Worm (Caenorhabditis elegans) whole organism, L3 larva: ENCODE measurements around the gene srz-13.

Experiments used
- ZK546.5 ChIP-seq: sonication (generic microtip); optimal IDR thresholded peaks from 2 replicates; lab custom pipeline; 2017; ENCODE audit warnings: missing biosample characterization, missing genetic modification characterization
- aly-2 ChIP-seq: fragments of 150-350 bp; optimal IDR thresholded peaks from 2 replicates; lab custom pipeline; 2014; ENCODE audit warnings: missing biosample characterization, missing genetic modification characterization
- ama-1 ChIP-seq: fragments of 150-350 bp; optimal IDR thresholded peaks from 2 replicates; lab custom pipeline; 2018
- ceh-16 ChIP-seq: sonication (generic microtip); optimal IDR thresholded peaks from 2 replicates; lab custom pipeline; 2017; ENCODE audit warnings: missing biosample characterization, missing genetic modification characterization
- ceh-28 ChIP-seq: fragments of 150-350 bp; optimal IDR thresholded peaks from 2 replicates; lab custom pipeline; 2014; ENCODE audit warnings: missing biosample characterization, missing genetic modification reagents, missing genetic modification characterization
- egl-27 ChIP-seq: sonication (generic microtip); optimal IDR thresholded peaks from 4 replicates; lab custom pipeline; 2017; ENCODE audit warnings: missing biosample characterization, missing genetic modification reagents, missing genetic modification characterization
- egl-5 ChIP-seq: fragments of 150-350 bp; optimal IDR thresholded peaks from 2 replicates; lab custom pipeline; 2017; ENCODE audit warnings: missing biosample characterization, missing genetic modification reagents, missing genetic modification characterization, inconsistent platforms
- elt-1 ChIP-seq: fragments of 150-350 bp; optimal IDR thresholded peaks from 2 replicates; lab custom pipeline; 2014; ENCODE audit warnings: missing biosample characterization, missing genetic modification characterization
- elt-2 ChIP-seq: sonication (generic microtip); optimal IDR thresholded peaks from 2 replicates; lab custom pipeline; 2016; ENCODE audit warnings: missing genetic modification reagents, mild to moderate bottlenecking, missing genetic modification characterization, missing compliant biosample characterization
- elt-3 ChIP-seq, 3 experiments: fragments of 150-350 bp in 1 of 3; sonication (generic microtip) in 2 of 3; optimal IDR thresholded peaks; 2 replicates in 2 of 3; 4 replicates in 1 of 3; lab custom pipeline; 2014 to 2017; ENCODE audit warnings: missing biosample characterization in 3 of 3, missing genetic modification characterization in 3 of 3
- eor-1 ChIP-seq, 2 experiments: fragments of 150-350 bp; optimal IDR thresholded peaks; 2 replicates each; lab custom pipeline; 2014 to 2018; ENCODE audit warnings: missing biosample characterization in 2 of 2, missing genetic modification characterization in 2 of 2
- fkh-2 ChIP-seq: fragments of 150-350 bp; optimal IDR thresholded peaks from 2 replicates; lab custom pipeline; 2014; ENCODE audit warnings: missing biosample characterization, missing genetic modification reagents, missing genetic modification characterization
- fos-1 ChIP-seq: fragments of 150-350 bp; optimal IDR thresholded peaks from 2 replicates; lab custom pipeline; 2014; ENCODE audit warnings: missing biosample characterization, missing genetic modification characterization
- hmg-11 ChIP-seq: sonication (generic microtip); optimal IDR thresholded peaks from 2 replicates; lab custom pipeline; 2016; ENCODE audit warnings: missing genetic modification characterization, missing compliant biosample characterization
- jun-1 ChIP-seq: fragments of 150-350 bp; optimal IDR thresholded peaks from 2 replicates; lab custom pipeline; 2014; ENCODE audit warnings: missing biosample characterization, missing genetic modification reagents, missing genetic modification characterization
- lin-15B ChIP-seq: fragments of 150-350 bp; optimal IDR thresholded peaks from 2 replicates; lab custom pipeline; 2014; ENCODE audit warnings: missing biosample characterization, missing genetic modification characterization
- lsy-12 ChIP-seq: sonication (generic microtip); optimal IDR thresholded peaks from 2 replicates; lab custom pipeline; 2016; ENCODE audit warnings: mild to moderate bottlenecking, missing genetic modification characterization, missing compliant biosample characterization
- mdl-1 ChIP-seq: fragments of 150-350 bp; optimal IDR thresholded peaks from 2 replicates; lab custom pipeline; 2014; ENCODE audit warnings: missing biosample characterization, missing genetic modification characterization
- mml-1 ChIP-seq: fragments of 150-350 bp; sonication (generic microtip); optimal IDR thresholded peaks from 3 replicates; lab custom pipeline; 2014; ENCODE audit warnings: missing biosample characterization, missing genetic modification characterization
- nfya-1 ChIP-seq: sonication (generic microtip); optimal IDR thresholded peaks from 2 replicates; lab custom pipeline; 2017; ENCODE audit warnings: missing genetic modification characterization, mild to moderate bottlenecking, missing compliant biosample characterization, antibody characterized with exemption, moderate library complexity; ENCODE audit not compliant: insufficient read depth
- nhr-11 ChIP-seq: fragments of 150-350 bp; optimal IDR thresholded peaks from 2 replicates; lab custom pipeline; 2014; ENCODE audit warnings: missing biosample characterization, missing genetic modification characterization
- nhr-12 ChIP-seq: fragments of 150-350 bp; optimal IDR thresholded peaks from 2 replicates; lab custom pipeline; 2014; ENCODE audit warnings: missing biosample characterization, missing genetic modification characterization
- nhr-237 ChIP-seq: fragments of 150-350 bp; optimal IDR thresholded peaks from 2 replicates; lab custom pipeline; 2014; ENCODE audit warnings: missing biosample characterization, missing genetic modification characterization
- nhr-25 ChIP-seq: sonication (generic microtip); optimal IDR thresholded peaks from 2 replicates; lab custom pipeline; 2017; ENCODE audit warnings: missing biosample characterization, missing genetic modification characterization
- nhr-28 ChIP-seq: fragments of 150-350 bp; optimal IDR thresholded peaks from 2 replicates; lab custom pipeline; 2014; ENCODE audit warnings: missing biosample characterization, missing genetic modification characterization
- nhr-67 ChIP-seq: fragments of 150-350 bp; optimal IDR thresholded peaks from 2 replicates; lab custom pipeline; 2014; ENCODE audit warnings: missing biosample characterization, missing genetic modification characterization
- nhr-76 ChIP-seq: fragments of 150-350 bp; sonication (generic microtip); optimal IDR thresholded peaks from 5 replicates; lab custom pipeline; 2014; ENCODE audit warnings: missing biosample characterization, missing genetic modification characterization
- nhr-77 ChIP-seq: fragments of 150-350 bp; optimal IDR thresholded peaks from 2 replicates; lab custom pipeline; 2014; ENCODE audit warnings: missing biosample characterization, missing genetic modification characterization
- pha-4 ChIP-seq: fragments of 150-350 bp; optimal IDR thresholded peaks from 2 replicates; lab custom pipeline; 2014; ENCODE audit warnings: missing biosample characterization, missing genetic modification reagents, missing genetic modification characterization
- pqm-1 ChIP-seq: fragments of 150-350 bp; optimal IDR thresholded peaks from 2 replicates; lab custom pipeline; 2017; ENCODE audit warnings: missing biosample characterization, missing genetic modification characterization, inconsistent platforms
- sea-2 ChIP-seq: fragments of 150-350 bp; sonication (generic microtip); optimal IDR thresholded peaks from 4 replicates; lab custom pipeline; 2014; ENCODE audit warnings: missing biosample characterization, missing genetic modification reagents, missing genetic modification characterization
- skn-1 ChIP-seq: fragments of 150-350 bp; optimal IDR thresholded peaks from 2 replicates; lab custom pipeline; 2014; ENCODE audit warnings: missing biosample characterization, missing genetic modification characterization
- snpc-4 ChIP-seq: fragments of 150-350 bp; optimal IDR thresholded peaks from 2 replicates; lab custom pipeline; 2014; ENCODE audit warnings: missing biosample characterization, missing genetic modification characterization
- tbx-2 ChIP-seq: sonication (generic microtip); optimal IDR thresholded peaks from 2 replicates; lab custom pipeline; 2016; ENCODE audit warnings: mild to moderate bottlenecking, missing genetic modification characterization, missing compliant biosample characterization
- unc-62 ChIP-seq: fragments of 150-350 bp; sonication (generic microtip); optimal IDR thresholded peaks from 4 replicates; lab custom pipeline; 2014; ENCODE audit warnings: missing biosample characterization, missing genetic modification reagents, missing genetic modification characterization
- zag-1 ChIP-seq: fragments of 150-350 bp; optimal IDR thresholded peaks from 2 replicates; lab custom pipeline; 2014; ENCODE audit warnings: missing biosample characterization, missing genetic modification characterization
- ztf-4 ChIP-seq: fragments of 150-350 bp; optimal IDR thresholded peaks from 2 replicates; lab custom pipeline; 2014; ENCODE audit warnings: missing biosample characterization, missing genetic modification characterization

Gene srz-13

DNA sequence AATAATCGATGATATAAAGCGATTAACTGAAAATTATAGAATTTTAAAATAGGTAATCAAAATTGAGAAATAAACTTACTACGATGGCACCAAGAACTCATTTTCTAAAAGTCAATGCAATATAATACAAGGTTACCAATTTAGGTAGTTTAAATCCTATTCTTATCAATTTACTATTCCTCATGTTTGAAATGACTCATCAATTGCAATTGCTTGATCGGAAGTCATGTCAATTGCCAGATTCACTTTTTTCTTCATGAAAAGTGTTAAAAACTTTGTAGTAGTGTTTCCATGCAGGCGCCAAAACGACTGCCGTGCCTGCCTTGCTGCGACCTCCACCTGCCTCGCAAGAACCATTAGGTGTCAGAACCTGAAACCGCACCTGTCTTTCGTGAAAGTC is 44.4 kb downstream of the srz-13 start, which contains the start of gene F11A5.13:
TSS of gene F11A5.13 (minus strand) at position 101 of the 400 bp plus-strand sequence.
- TF ChIP-seq ceh-16 (no peak), nhr-12 (tag; lab: Kevin White, UChicago) (no peak), nfya-1 (tag; lab: Kevin White, UChicago) (no peak), ama-1 (lab: Kevin White, UChicago) (no peak), skn-1 (tag; lab: Kevin White, UChicago) (no peak), lin-15B (tag; lab: Kevin White, UChicago) (no peak), nhr-11 (no peak), ztf-4 (tag; lab: Kevin White, UChicago) (no peak), nhr-28 (tag; lab: Kevin White, UChicago) (no peak), jun-1 (tag; lab: Kevin White, UChicago) (no peak), lsy-12 (tag; lab: Kevin White, UChicago) (no peak), nhr-237 (no peak), elt-1 (tag; lab: Kevin White, UChicago) (no peak), aly-2 (no peak)
- TF ChIP-seq, all 47 proteins: peak for 0

DNA sequence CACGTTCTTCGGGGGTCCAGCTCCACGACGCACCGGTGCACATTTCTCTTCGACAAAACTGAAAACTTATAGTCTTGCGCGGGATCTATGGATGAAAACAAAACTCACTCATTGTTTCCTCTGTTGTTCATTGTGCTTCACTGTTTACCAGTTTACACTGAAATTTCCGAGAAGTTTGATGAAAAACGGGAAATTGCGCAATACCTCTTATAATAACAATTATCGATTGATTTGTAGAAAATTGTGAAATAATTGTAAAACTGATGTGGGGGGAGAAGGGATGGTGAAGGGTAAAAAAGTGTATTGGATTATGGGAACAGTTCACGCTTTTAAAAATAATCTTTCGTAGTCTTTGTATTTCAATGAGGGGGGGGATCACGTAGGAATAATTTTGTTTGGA is 47.2 kb downstream of the srz-13 start:
- TF ChIP-seq ztf-4 (tag; lab: Kevin White, UChicago), result no peak
- TF ChIP-seq eor-1 (tag; optimal IDR thresholded peaks at IDR 0.05; lab: Kevin White, UChicago), result no peak
- no peak for TF ChIP-seq nhr-67 (tag; lab: Kevin White, UChicago)
- TF ChIP-seq mml-1 (tag; lab: Kevin White, UChicago), result no peak
- no peak for TF ChIP-seq ceh-16
- no peak for TF ChIP-seq elt-3 (tag; optimal IDR thresholded peaks at IDR 0.05; lab: Kevin White, UChicago)
- no peak for TF ChIP-seq mdl-1 (tag; lab: Kevin White, UChicago)
- TF ChIP-seq pqm-1 (tag; lab: Kevin White, UChicago), result no peak
- no peak for TF ChIP-seq nhr-28 (tag; lab: Kevin White, UChicago)
- TF ChIP-seq tbx-2 (tag; lab: Kevin White, UChicago), result no peak
- no peak for TF ChIP-seq hmg-11 (tag; lab: Kevin White, UChicago)
- TF ChIP-seq egl-27 (tag; lab: Kevin White, UChicago), result no peak
- TF ChIP-seq lsy-12 (tag; lab: Kevin White, UChicago), result no peak
- TF ChIP-seq zag-1 (tag; lab: Kevin White, UChicago), result no peak
- TF ChIP-seq, all 47 proteins: peak for 0

DNA sequence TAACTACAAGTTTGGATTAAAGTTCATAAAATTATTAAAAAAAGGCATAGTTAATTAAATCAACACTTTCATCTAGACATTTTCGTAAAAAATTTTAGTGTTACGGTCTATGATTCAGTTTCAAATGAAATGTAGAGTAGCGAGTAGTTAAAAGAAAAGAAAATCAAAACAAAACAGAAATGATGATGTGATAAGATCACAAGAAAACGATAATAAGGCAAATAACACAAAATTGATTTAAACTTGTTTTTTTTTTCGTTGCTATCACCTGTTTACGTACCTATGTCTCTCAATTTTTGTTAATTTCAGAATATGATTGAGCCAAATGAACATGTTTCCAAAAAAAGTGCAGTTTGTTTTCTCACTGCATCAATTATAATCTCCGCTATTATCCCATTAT is 47.7 kb downstream of the srz-13 start, which contains the start of the genes F21H7.2 and F21H7.12:
TSS of gene F21H7.2 (minus strand) at position 101 of the 400 bp plus-strand sequence.
TSS of gene F21H7.12 (plus strand) at position 270 of the 400 bp plus-strand sequence.
- TF ChIP-seq fkh-2 (tag; lab: Kevin White, UChicago), result no peak
- TF ChIP-seq nhr-11, result no peak
- TF ChIP-seq fos-1 (tag; lab: Kevin White, UChicago), result no peak
- TF ChIP-seq elt-1 (tag; lab: Kevin White, UChicago), result no peak
- TF ChIP-seq nhr-28 (tag; lab: Kevin White, UChicago), result no peak
- TF ChIP-seq jun-1 (tag; lab: Kevin White, UChicago), result no peak
- TF ChIP-seq unc-62 (GFP tag; lab: Kevin White, UChicago), result no peak
- TF ChIP-seq elt-3 (tag; optimal IDR thresholded peaks at IDR 0.05; lab: Kevin White, UChicago), result no peak
- TF ChIP-seq ama-1 (lab: Kevin White, UChicago), result no peak

DNA sequence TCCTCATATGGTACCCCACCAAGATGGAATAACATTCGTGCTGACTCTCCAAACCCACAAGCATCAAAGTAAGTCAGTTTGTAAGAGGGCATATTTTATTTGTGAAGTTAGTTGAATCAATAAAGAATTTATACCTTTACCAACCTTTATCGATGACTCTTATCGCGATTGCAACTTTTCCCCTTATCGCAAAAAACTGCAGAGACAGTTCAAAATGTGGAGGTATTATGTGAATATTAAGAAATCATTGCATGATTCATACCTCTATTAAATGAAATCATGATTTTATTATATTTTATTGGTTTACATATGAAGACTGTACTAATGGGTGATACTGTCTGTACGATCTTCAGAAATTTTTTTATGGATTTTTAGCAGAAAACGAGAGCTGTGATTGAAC is 50.0 kb downstream of the srz-13 start, which contains the start of gene gst-22:
TSS of gene gst-22 (minus strand) at position 103 of the 400 bp plus-strand sequence.
- peak; percentile 92 for TF ChIP-seq elt-2 (tag; lab: Kevin White, UChicago)
- no peak for TF ChIP-seq tbx-2 (tag; lab: Kevin White, UChicago)
- no peak for TF ChIP-seq sea-2 (GFP tag; lab: Kevin White, UChicago)
- no peak for TF ChIP-seq unc-62 (GFP tag; lab: Kevin White, UChicago)
- TF ChIP-seq lsy-12 (tag; lab: Kevin White, UChicago), result no peak
- TF ChIP-seq egl-5, result no peak
- peak; percentile 2 for TF ChIP-seq ceh-28 (tag; lab: Kevin White, UChicago)
- peak; percentile 48 for TF ChIP-seq jun-1 (tag; lab: Kevin White, UChicago)
- TF ChIP-seq nhr-76 (tag; lab: Kevin White, UChicago), result no peak
- no peak for TF ChIP-seq nhr-77 (tag; lab: Kevin White, UChicago)
- no peak for TF ChIP-seq aly-2
- no peak for TF ChIP-seq pha-4 (tag; lab: Kevin White, UChicago)
- no peak for TF ChIP-seq nhr-67 (tag; lab: Kevin White, UChicago)
- TF ChIP-seq nhr-25 (tag; lab: Kevin White, UChicago), result no peak
- TF ChIP-seq snpc-4, result no peak
- TF ChIP-seq elt-1 (tag; lab: Kevin White, UChicago), result no peak
- no peak for TF ChIP-seq elt-3 (tag; optimal IDR thresholded peaks at IDR 0.05; lab: Kevin White, UChicago)
- no peak for TF ChIP-seq nhr-12 (tag; lab: Kevin White, UChicago)
- no peak for TF ChIP-seq ZK546.5
- peak; percentile 97 for TF ChIP-seq pqm-1 (tag; lab: Kevin White, UChicago)
